Worm (Caenorhabditis elegans) whole organism, young adult: ENCODE results near the gene Y43F8B.17.

Source experiments
- B0019.2 ChIP-seq: fragments of 200-800 bp; sonication (Bioruptor generic); conservative IDR thresholded peaks from 2 replicates; pipeline ENCODE4 v1.3.6; 2022; ENCODE audit warnings: missing genetic modification reagents, missing genetic modification characterization, missing compliant biosample characterization
- B0035.1 ChIP-seq: sonication (generic microtip); optimal IDR thresholded peaks from 2 replicates; lab custom pipeline; 2016; ENCODE audit warnings: missing genetic modification characterization, mild to moderate bottlenecking, missing compliant biosample characterization, missing genotype, missing genetic modification reagents
- F10E7.11 ChIP-seq: sonication (generic microtip); optimal IDR thresholded peaks from 2 replicates; lab custom pipeline; 2017; ENCODE audit warnings: mild to moderate bottlenecking, missing genetic modification characterization, moderate library complexity, missing compliant biosample characterization
- F57A8.1 ChIP-seq: fragments of 200-800 bp; sonication (Bioruptor generic); optimal IDR thresholded peaks from 2 replicates; lab custom pipeline; 2018; ENCODE audit warnings: mild to moderate bottlenecking, missing genetic modification characterization, moderate library complexity, missing compliant biosample characterization
- F57C9.4 ChIP-seq: sonication (generic microtip); optimal IDR thresholded peaks from 2 replicates; lab custom pipeline; 2017; ENCODE audit warnings: mild to moderate bottlenecking, missing genetic modification characterization, missing compliant biosample characterization
- Y53G8AR.9 ChIP-seq: fragments of 200-800 bp; sonication (Bioruptor generic); conservative IDR thresholded peaks from 2 replicates; pipeline ENCODE4 v1.3.6; 2022; ENCODE audit warnings: missing genetic modification reagents, missing genetic modification characterization, missing compliant biosample characterization
- akir-1 ChIP-seq: fragments of 200-800 bp; sonication (Bioruptor generic); optimal IDR thresholded peaks from 2 replicates; lab custom pipeline; 2018; ENCODE audit warnings: mild to moderate bottlenecking, missing genetic modification characterization, moderate library complexity, missing compliant biosample characterization
- aptf-2 ChIP-seq: fragments of 200-800 bp; sonication (Bioruptor generic); conservative IDR thresholded peaks from 2 replicates; pipeline ENCODE4 v1.3.6; 2022; ENCODE audit warnings: missing genetic modification reagents, missing genetic modification characterization, missing compliant biosample characterization
- athp-1 ChIP-seq: sonication (generic microtip); optimal IDR thresholded peaks from 2 replicates; lab custom pipeline; 2017; ENCODE audit warnings: mild to moderate bottlenecking, missing genetic modification characterization, missing compliant biosample characterization
- bed-2 ChIP-seq: fragments of 200-800 bp; sonication (Bioruptor generic); IDR thresholded peaks from 2 replicates; pipeline ENCODE4 v1.3.6; 2022; ENCODE audit warnings: missing genetic modification reagents, missing genetic modification characterization, missing compliant biosample characterization
- cebp-1 ChIP-seq, 2 experiments: fragments of 200-800 bp in 1 of 2; sonication (Bioruptor generic) in 1 of 2; sonication (generic microtip) in 1 of 2; IDR thresholded peaks in 1 of 2; optimal IDR thresholded peaks in 1 of 2; 2 replicates each; pipeline versions ENCODE4 v1.3.6 to Lab custom; 2017 to 2022; ENCODE audit warnings: missing compliant biosample characterization in 2 of 2, missing genetic modification characterization in 2 of 2, mild to moderate bottlenecking in 1 of 2, missing genetic modification reagents in 1 of 2, moderate library complexity in 1 of 2
- ceh-100 ChIP-seq: fragments of 200-800 bp; sonication (Bioruptor generic); IDR thresholded peaks from 2 replicates; pipeline ENCODE4 v1.3.6; 2022; ENCODE audit warnings: missing genetic modification reagents, missing genetic modification characterization, missing compliant biosample characterization
- ceh-27 ChIP-seq: fragments of 200-800 bp; sonication (Bioruptor generic); optimal IDR thresholded peaks from 2 replicates; lab custom pipeline; 2018; ENCODE audit warnings: mild to moderate bottlenecking, missing genetic modification characterization, moderate library complexity, missing compliant biosample characterization
- ceh-91 ChIP-seq: fragments of 200-800 bp; sonication (Bioruptor generic); IDR thresholded peaks from 2 replicates; pipeline ENCODE4 v1.3.6; 2022; ENCODE audit warnings: missing genetic modification reagents, missing genetic modification characterization, missing compliant biosample characterization
- die-1 ChIP-seq: sonication (generic microtip); optimal IDR thresholded peaks from 2 replicates; lab custom pipeline; 2016; ENCODE audit warnings: missing genotype, mild to moderate bottlenecking, missing genetic modification characterization, missing compliant biosample characterization
- dox-1 ChIP-seq: fragments of 200-800 bp; sonication (Bioruptor generic); IDR thresholded peaks from 2 replicates; pipeline ENCODE4 v1.3.6; 2022; ENCODE audit warnings: missing genetic modification reagents, missing genetic modification characterization, missing compliant biosample characterization
- egl-18 ChIP-seq: fragments of 200-800 bp; sonication (Bioruptor generic); IDR thresholded peaks from 2 replicates; pipeline ENCODE4 v1.3.6; 2022; ENCODE audit warnings: missing genetic modification reagents, missing genetic modification characterization, missing compliant biosample characterization
- egrh-3 ChIP-seq: fragments of 200-800 bp; sonication (Bioruptor generic); IDR thresholded peaks from 2 replicates; pipeline ENCODE4 v1.3.6; 2022; ENCODE audit warnings: missing genetic modification reagents, missing genetic modification characterization, missing compliant biosample characterization
- hlh-12 ChIP-seq: sonication (generic microtip); optimal IDR thresholded peaks from 2 replicates; lab custom pipeline; 2016; ENCODE audit warnings: missing genetic modification characterization, missing compliant biosample characterization
- hlh-26 ChIP-seq: fragments of 200-800 bp; sonication (Bioruptor generic); conservative IDR thresholded peaks from 2 replicates; pipeline ENCODE4 v1.3.6; 2022; ENCODE audit warnings: missing genetic modification reagents, missing genetic modification characterization, missing compliant biosample characterization
- hsf-1 ChIP-seq: fragments of 200-800 bp; sonication (Bioruptor generic); IDR thresholded peaks from 2 replicates; pipeline ENCODE4 v1.3.6; 2022; ENCODE audit warnings: missing genetic modification reagents, missing genetic modification characterization, missing compliant biosample characterization
- lag-1 ChIP-seq: fragments of 200-800 bp; sonication (Bioruptor generic); IDR thresholded peaks from 2 replicates; pipeline ENCODE4 v1.3.6; 2022; ENCODE audit warnings: missing genetic modification reagents, missing genetic modification characterization, missing compliant biosample characterization
- let-526 ChIP-seq: fragments of 200-800 bp; sonication (Bioruptor generic); IDR thresholded peaks from 2 replicates; pipeline ENCODE4 v1.3.6; 2022; ENCODE audit warnings: missing genetic modification reagents, missing genetic modification characterization, missing compliant biosample characterization
- lin-35 ChIP-seq, 3 experiments: fragments of 150-350 bp in 2 of 3; sonication (generic microtip) in 1 of 3; optimal IDR thresholded peaks; 2 replicates each; lab custom pipeline; 2014 to 2018; ENCODE audit warnings: missing biosample characterization in 3 of 3, missing genetic modification characterization in 3 of 3, missing genetic modification reagents in 3 of 3
- madf-3 ChIP-seq: fragments of 200-800 bp; sonication (Bioruptor generic); IDR thresholded peaks from 2 replicates; pipeline ENCODE4 v1.3.6; 2022; ENCODE audit warnings: missing genetic modification reagents, missing genetic modification characterization, missing compliant biosample characterization
- mcd-1 ChIP-seq: fragments of 200-800 bp; sonication (Bioruptor generic); IDR thresholded peaks from 2 replicates; pipeline ENCODE4 v1.3.6; 2022; ENCODE audit warnings: missing genetic modification reagents, missing genetic modification characterization, missing compliant biosample characterization
- mel-28 ChIP-seq: sonication (generic microtip); optimal IDR thresholded peaks from 2 replicates; lab custom pipeline; 2016; ENCODE audit warnings: borderline replicate concordance, mild to moderate bottlenecking, missing genetic modification characterization, missing compliant biosample characterization
- nfyb-1 ChIP-seq: fragments of 200-800 bp; sonication (Bioruptor generic); IDR thresholded peaks from 2 replicates; pipeline ENCODE4 v1.3.6; 2022; ENCODE audit warnings: missing genetic modification reagents, missing genetic modification characterization, missing compliant biosample characterization
- nhr-120 ChIP-seq: fragments of 200-800 bp; sonication (Bioruptor generic); IDR thresholded peaks from 2 replicates; pipeline ENCODE4 v1.3.6; 2022; ENCODE audit warnings: missing genetic modification characterization, missing compliant biosample characterization
- nhr-80 ChIP-seq: sonication (generic microtip); optimal IDR thresholded peaks from 2 replicates; lab custom pipeline; 2016; ENCODE audit warnings: missing genetic modification characterization, missing compliant biosample characterization
- pbrm-1 ChIP-seq: fragments of 200-800 bp; sonication (Bioruptor generic); IDR thresholded peaks from 2 replicates; pipeline ENCODE4 v1.3.6; 2022; ENCODE audit warnings: missing genetic modification reagents, missing genetic modification characterization, missing compliant biosample characterization
- repo-1 ChIP-seq: sonication (generic microtip); optimal IDR thresholded peaks from 2 replicates; lab custom pipeline; 2017; ENCODE audit warnings: mild to moderate bottlenecking, missing genetic modification characterization, missing compliant biosample characterization
- sdz-38 ChIP-seq: sonication (generic microtip); optimal IDR thresholded peaks from 2 replicates; lab custom pipeline; 2016; ENCODE audit warnings: missing genotype, missing genetic modification characterization, missing compliant biosample characterization
- snpc-3.4 ChIP-seq: sonication (generic microtip); optimal IDR thresholded peaks from 2 replicates; lab custom pipeline; 2017; ENCODE audit warnings: missing genetic modification characterization, mild to moderate bottlenecking, missing compliant biosample characterization, antibody characterized with exemption, moderate library complexity, missing genotype, missing genetic modification reagents
- tbp1 ChIP-seq: fragments of 200-800 bp; sonication (Bioruptor generic); optimal IDR thresholded peaks from 2 replicates; lab custom pipeline; 2018; ENCODE audit warnings: mild to moderate bottlenecking, missing genetic modification characterization, missing compliant biosample characterization
- ztf-18 ChIP-seq: sonication (generic microtip); optimal IDR thresholded peaks from 2 replicates; lab custom pipeline; 2016; ENCODE audit warnings: missing genotype, mild to moderate bottlenecking, missing genetic modification characterization, missing compliant biosample characterization

Gene Y43F8B.17

DNA sequence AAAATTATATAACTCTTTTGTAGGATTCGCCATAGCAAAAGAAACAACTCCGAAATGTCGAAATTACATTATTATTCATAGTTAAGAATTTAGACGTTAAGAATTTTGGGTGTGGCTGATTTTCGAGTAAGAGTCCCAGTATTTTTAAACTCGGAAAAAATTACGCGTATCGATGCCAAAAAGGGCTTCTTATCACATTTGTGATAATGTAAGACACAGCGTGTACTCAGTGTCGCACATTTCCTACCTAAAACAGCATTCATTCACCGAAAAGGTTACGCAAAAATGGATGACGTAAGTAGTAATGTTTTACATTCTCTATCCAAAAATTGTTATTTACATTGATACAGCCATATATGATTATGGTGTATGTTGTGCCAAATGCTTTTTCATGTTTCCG is 35.0 kb upstream of the Y43F8B.17 start, which contains the start of gene M04C3.5:
Gene M04C3.5, plus strand, starts transcription at position 190 of the 400 bp plus-strand sequence.
- TF ChIP-seq ztf-18 (tag; lab: Kevin White, UChicago), result no peak
- peak; percentile 23 for TF ChIP-seq nhr-80 (tag; lab: Kevin White, UChicago)
- no peak for TF ChIP-seq lag-1 (GFP tag; lab: Robert Waterston, UW)
- no peak for TF ChIP-seq mcd-1 (GFP tag; lab: Robert Waterston, UW)
- TF ChIP-seq ceh-91, result no peak

ce11 chrV:19455650-19456049 is 28.9 kb upstream of the Y43F8B.17 start, which contains the start of the genes Y43F8B.13 and Y43F8B.14:
Gene Y43F8B.13, plus strand, starts transcription at chrV:19455950.
Gene Y43F8B.14, minus strand, starts transcription at chrV:19455971.
- TF ChIP-seq F10E7.11 (tag; lab: Kevin White, UChicago) (no peak), F57A8.1 (GFP tag; lab: Kevin White, UChicago) (no peak), ceh-27 (GFP tag; lab: Kevin White, UChicago) (no peak), die-1 (no peak), cebp-1 (GFP tag; IDR thresholded peaks at IDR 0.05; lab: Robert Waterston, UW) (no peak), cebp-1 (tag; optimal IDR thresholded peaks at IDR 0.05; lab: Kevin White, UChicago) (no peak), B0019.2 (GFP tag; lab: Robert Waterston, UW) (no peak), athp-1 (tag; lab: Kevin White, UChicago) (no peak), B0035.1 (no peak), nfyb-1 (GFP tag; lab: Robert Waterston, UW) (no peak), hsf-1 (GFP tag; lab: Robert Waterston, UW) (no peak), hlh-26 (GFP tag; lab: Robert Waterston, UW) (no peak), dox-1 (GFP tag; lab: Robert Waterston, UW) (no peak), hlh-12 (no peak), akir-1 (no peak), Y53G8AR.9 (no peak)

ce11 chrV:19457120-19457519 is 27.4 kb upstream of the Y43F8B.17 start, which contains the start of gene Y43F8B.24:
Gene Y43F8B.24, plus strand, starts transcription at chrV:19457420.
- TF ChIP-seq F57A8.1 (GFP tag; lab: Kevin White, UChicago) (no peak), lin-35 (GFP tag; optimal IDR thresholded peaks at IDR 0.05; lab: Kevin White, UChicago) (no peak), nhr-120 (GFP tag; lab: Robert Waterston, UW) (no peak), mel-28 (no peak), snpc-3.4 (tag; lab: Kevin White, UChicago) (no peak), aptf-2 (GFP tag; lab: Robert Waterston, UW) (no peak), B0019.2 (GFP tag; lab: Robert Waterston, UW) (no peak), madf-3 (GFP tag; lab: Robert Waterston, UW) (no peak), tbp1 (GFP tag; lab: Kevin White, UChicago) (no peak), bed-2 (GFP tag; lab: Robert Waterston, UW) (no peak)
- TF ChIP-seq, all 124 proteins: peak for 0

DNA sequence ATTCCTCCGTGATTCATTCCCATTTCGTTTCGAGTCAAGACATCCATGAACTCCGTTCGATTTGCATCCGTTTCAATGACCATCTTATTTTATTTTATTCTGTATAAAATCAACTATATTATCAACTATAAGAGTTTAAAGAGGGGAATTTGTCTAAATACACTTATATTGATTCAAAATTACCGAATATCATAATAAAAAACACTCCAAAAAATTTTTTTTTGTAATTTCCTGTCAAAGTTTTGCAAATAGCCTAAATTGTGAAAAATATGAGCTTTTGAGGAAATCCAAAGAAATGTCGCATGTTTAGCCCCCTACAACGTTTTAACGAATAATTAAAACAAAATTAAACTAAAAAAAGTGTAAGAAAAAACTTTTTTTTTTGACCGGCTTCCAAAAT is 22.5 kb upstream of the Y43F8B.17 start, which contains the start of gene Y43F8B.15:
Gene Y43F8B.15, minus strand, starts transcription at position 101 of the 400 bp plus-strand sequence.
- TF ChIP-seq repo-1 (tag; lab: Kevin White, UChicago), result no peak
- no peak for TF ChIP-seq ceh-100
- TF ChIP-seq F57C9.4 (tag; lab: Kevin White, UChicago), result no peak

DNA sequence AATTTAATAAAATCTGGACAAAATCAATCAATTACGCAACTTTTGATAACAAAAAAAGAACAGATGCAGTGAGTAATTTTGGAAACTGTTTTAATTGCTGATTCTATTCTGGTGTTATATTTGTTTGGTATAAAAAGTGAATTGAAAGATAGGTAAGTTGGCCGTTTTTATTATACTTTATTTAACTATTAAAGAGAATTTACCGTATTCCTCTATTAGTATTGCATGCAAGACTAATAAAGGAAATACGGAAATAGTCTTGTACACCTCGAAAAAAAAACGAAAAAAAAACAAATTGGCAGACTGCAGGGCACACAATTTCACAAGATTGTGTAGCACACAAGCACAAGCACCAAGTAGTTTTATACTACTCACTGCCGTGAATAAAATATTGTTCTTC is 21.9 kb upstream of the Y43F8B.17 start, which contains the start of gene Y43F8B.25:
Gene Y43F8B.25, plus strand, starts transcription at position 301 of the 400 bp plus-strand sequence.
- no peak for TF ChIP-seq ceh-91
- TF ChIP-seq hsf-1 (GFP tag; lab: Robert Waterston, UW), result no peak
- no peak for TF ChIP-seq egl-18
- TF ChIP-seq sdz-38, result no peak
- TF ChIP-seq egrh-3 (GFP tag; lab: Robert Waterston, UW), result no peak
- no peak for TF ChIP-seq pbrm-1
- TF ChIP-seq let-526 (GFP tag; lab: Robert Waterston, UW), result no peak
